Fruit fly (Drosophila melanogaster): ENCODE results near the gene Ice2.
A peak's percentile ranks its signal among the peaks of the same experiment; 100 is the strongest.

The Ice2 gene

DNA sequence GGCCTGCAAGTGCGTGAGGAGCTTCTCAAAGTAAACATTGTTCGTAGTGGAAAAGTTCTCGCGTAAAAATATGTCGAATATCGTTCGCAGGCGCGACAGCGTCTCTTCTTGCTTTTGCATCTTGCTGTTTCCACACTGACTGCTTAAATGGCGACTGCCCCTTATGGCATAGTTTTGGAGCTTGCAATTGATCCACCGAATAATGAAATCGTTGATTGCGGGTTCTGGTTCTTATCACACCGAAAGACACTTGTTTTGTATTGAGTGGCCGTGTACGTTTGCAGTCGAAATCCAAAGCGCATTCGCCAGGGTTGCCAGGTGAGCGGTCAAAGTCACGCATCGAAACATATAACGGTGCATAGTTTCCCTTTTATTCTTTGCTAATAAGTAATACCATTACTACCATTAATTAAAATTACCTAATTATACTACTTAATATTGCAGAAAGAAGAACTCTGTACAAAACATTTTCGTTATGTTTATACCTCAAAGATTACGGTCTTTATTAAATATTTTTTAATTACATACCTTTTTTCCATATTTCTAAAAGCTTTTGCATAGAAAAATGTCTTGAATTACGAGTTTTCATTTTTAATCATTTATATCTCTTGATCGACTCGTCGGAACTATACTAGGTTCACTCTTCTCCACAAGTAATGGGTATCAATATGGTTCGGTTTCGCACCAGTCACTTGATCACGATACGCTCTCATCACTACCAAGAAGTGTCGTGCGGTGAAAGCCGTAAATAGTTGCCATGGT, 28.4 kb upstream of the Ice2 start, which contains the start of the genes CG7044 and Tbc1d22 (continued):
- TF ChIP-seq CG11762 (GFP tag; optimal IDR thresholded peaks at IDR 0.05; ENCODE audit: insufficient read depth) = no peak

dm6 chr3R:21102477-21102876, 27.5 kb upstream of the Ice2 start:
- TF ChIP-seq CG1621 (tag; optimal IDR thresholded peaks at IDR 0.05) = no peak
- no peak for TF ChIP-seq dac (GFP tag; optimal IDR thresholded peaks at IDR 0.05)
- TF ChIP-seq ss (GFP tag; optimal IDR thresholded peaks at IDR 0.05) = no peak
- TF ChIP-seq CG7368 (GFP tag; optimal IDR thresholded peaks at IDR 0.05) = no peak
- TF ChIP-seq Sox15 (GFP tag; optimal IDR thresholded peaks at IDR 0.05) = no peak
- TF ChIP-seq net (GFP tag; optimal IDR thresholded peaks at IDR 0.05) = no peak
- no peak for TF ChIP-seq eg (GFP tag; IDR thresholded peaks at IDR 0.05)
- no peak for TF ChIP-seq CG11902 (GFP tag; optimal IDR thresholded peaks at IDR 0.05)
- no peak for TF ChIP-seq Hr38 (GFP tag; optimal IDR thresholded peaks at IDR 0.05)
- TF ChIP-seq CG8632 (GFP tag; optimal IDR thresholded peaks at IDR 0.05) = no peak
- TF ChIP-seq svp (GFP tag) = no peak
- TF ChIP-seq fkh (GFP tag; optimal IDR thresholded peaks at IDR 0.05) = no peak
- no peak for TF ChIP-seq CG31627 (GFP tag; optimal IDR thresholded peaks at IDR 0.05)
- no peak for TF ChIP-seq Eip78C (GFP tag)
- TF ChIP-seq Blimp-1 (GFP tag; optimal IDR thresholded peaks at IDR 0.05) = no peak
- TF ChIP-seq spab (GFP tag; optimal IDR thresholded peaks at IDR 0.05) = no peak
- TF ChIP-seq achi (GFP tag; optimal IDR thresholded peaks at IDR 0.05) = no peak

- TF ChIP-seq Hr38 (GFP tag; optimal IDR thresholded peaks at IDR 0.05) (no peak), Sox102F (GFP tag; optimal IDR thresholded peaks at IDR 0.05) (no peak), CG6163 (GFP tag; IDR thresholded peaks at IDR 0.05) (0 out of 3 replicates have a peak, but pooled peaks have one; percentile 16), dsx (GFP tag; optimal IDR thresholded peaks at IDR 0.05; ENCODE audit: poor library complexity, severe bottlenecking) (peak; percentile 72), achi (GFP tag; optimal IDR thresholded peaks at IDR 0.05) (no peak), CG6854 (GFP tag; optimal IDR thresholded peaks at IDR 0.05) (no peak), CG11762 (GFP tag; optimal IDR thresholded peaks at IDR 0.05; ENCODE audit: insufficient read depth) (no peak), Ets21C (GFP tag; optimal IDR thresholded peaks at IDR 0.05) (no peak), CG31627 (GFP tag; optimal IDR thresholded peaks at IDR 0.05) (peak; percentile 47), CG6276 (GFP tag; optimal IDR thresholded peaks at IDR 0.05) (no peak), eg (GFP tag; IDR thresholded peaks at IDR 0.05) (no peak), CG8319 (GFP tag; optimal IDR thresholded peaks at IDR 0.05) (no peak), CG10631 (GFP tag; optimal IDR thresholded peaks at IDR 0.05) (peak; percentile 34), fd85E (GFP tag; optimal IDR thresholded peaks at IDR 0.05) (no peak), fd59A (GFP tag; optimal IDR thresholded peaks at IDR 0.05) (peak; percentile 37), CG10669 (GFP tag; optimal IDR thresholded peaks at IDR 0.05) (no peak), CG9139 (GFP tag; optimal IDR thresholded peaks at IDR 0.05) (no peak), Ets96B (tag; optimal IDR thresholded peaks at IDR 0.05) (peak; percentile 39), Eip93F (GFP tag; optimal IDR thresholded peaks at IDR 0.05) (peak; percentile 35), CG7368 (GFP tag; optimal IDR thresholded peaks at IDR 0.05) (peak; percentile 6), ss (GFP tag; optimal IDR thresholded peaks at IDR 0.05) (no peak), CG11902 (GFP tag; optimal IDR thresholded peaks at IDR 0.05) (no peak), CG6808 (GFP tag; optimal IDR thresholded peaks at IDR 0.05) (no peak), Hr39 (GFP tag; optimal IDR thresholded peaks at IDR 0.05) (peak; percentile 55), svp (GFP tag) (peak; percentile 85), CG8632 (GFP tag; optimal IDR thresholded peaks at IDR 0.05) (no peak), CG1621 (tag; optimal IDR thresholded peaks at IDR 0.05) (no peak), CG11294 (GFP tag; IDR thresholded peaks at IDR 0.05) (no peak), OdsH (GFP tag; optimal IDR thresholded peaks at IDR 0.05) (no peak), Gug (GFP tag; IDR thresholded peaks at IDR 0.05) (no peak), net (GFP tag; optimal IDR thresholded peaks at IDR 0.05) (no peak), topi (GFP tag; optimal IDR thresholded peaks at IDR 0.05) (peak; percentile 51), CG4318 (GFP tag; optimal IDR thresholded peaks at IDR 0.05) (no peak), vri (GFP tag; optimal IDR thresholded peaks at IDR 0.05) (no peak), Sox14 (GFP tag; optimal IDR thresholded peaks at IDR 0.05) (peak; percentile 60), fkh (GFP tag; optimal IDR thresholded peaks at IDR 0.05) (no peak), Blimp-1 (GFP tag; optimal IDR thresholded peaks at IDR 0.05) (peak; percentile 74), Met (GFP tag; optimal IDR thresholded peaks at IDR 0.05) (no peak), Sox15 (GFP tag; optimal IDR thresholded peaks at IDR 0.05) (no peak), Lpt (GFP tag; optimal IDR thresholded peaks at IDR 0.05) (no peak)
These were observed 22.0 kb upstream of the Ice2 start, which contains the start of the genes Sec15 and rtet for dm6 chr3R:21107907-21108591. Sec15 (minus strand) TSS chr3R:21107972. rtet (plus strand) TSS chr3R:21108446.
